Worm (Caenorhabditis elegans): Measurements from ENCODE around the gene dpy-22.

Gene dpy-22

DNA sequence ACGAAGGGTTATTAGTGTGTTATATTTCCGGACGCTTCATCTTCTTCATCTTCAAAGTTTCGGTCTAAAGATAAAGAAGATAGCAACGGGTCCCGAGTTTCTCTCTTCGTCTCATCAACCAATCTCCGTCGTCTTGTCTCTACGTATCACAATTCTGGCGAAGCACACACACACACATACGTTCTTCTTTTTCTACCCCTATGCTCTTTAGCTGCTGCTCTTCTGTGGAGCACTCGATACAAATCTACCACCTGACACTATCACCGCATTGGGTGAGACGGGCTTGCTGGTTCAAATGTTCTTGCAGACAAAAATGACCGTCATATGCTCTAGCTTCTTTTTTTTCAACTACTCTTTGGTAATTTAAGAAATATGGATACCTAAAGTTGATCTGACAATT, 10.3 kb upstream of the dpy-22 start (continued):
- TF ChIP-seq spr-3 (GFP tag; optimal IDR thresholded peaks at IDR 0.05) (no peak), nhr-48 (tag; optimal IDR thresholded peaks at IDR 0.05) (no peak), nhr-76 (tag; optimal IDR thresholded peaks at IDR 0.05) (no peak), mep-1 (tag; optimal IDR thresholded peaks at IDR 0.05) (no peak)

DNA sequence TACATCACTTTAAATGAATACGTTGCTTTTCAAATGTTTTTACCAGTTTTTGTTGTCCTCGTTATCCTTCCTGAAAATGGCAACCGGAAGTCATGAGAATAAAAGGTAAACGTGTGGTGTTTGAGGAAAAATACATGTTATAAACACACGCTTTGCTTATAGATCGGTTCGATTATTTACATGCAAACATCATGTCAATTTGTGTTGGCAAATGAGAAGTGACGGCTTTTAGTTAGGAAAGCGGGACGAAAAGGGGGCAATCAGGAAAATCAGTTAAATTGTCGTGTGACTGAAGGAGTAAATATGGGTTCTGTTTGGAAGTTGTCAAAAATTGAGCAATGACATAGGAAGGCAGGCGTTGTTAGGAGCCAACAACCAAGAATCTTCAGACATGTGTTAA, 9.1 kb upstream of the dpy-22 start, which contains the start of gene rrc-1:
Gene rrc-1, minus strand, starts transcription at position 74 of the 400 bp plus-strand sequence.
- no peak for TF ChIP-seq pha-4 (GFP tag; IDR thresholded peaks at IDR 0.05)
- no peak for TF ChIP-seq pha-4 (tag; optimal IDR thresholded peaks at IDR 0.05)
- peak in 1 of 2 experiments; percentile 70 for TF ChIP-seq unc-62 (GFP tag; optimal IDR thresholded peaks at IDR 0.05 in 1 of 2)
- TF ChIP-seq unc-62 (tag; optimal IDR thresholded peaks at IDR 0.05) = no peak
- TF ChIP-seq hmg-1.1 (GFP tag; IDR thresholded peaks at IDR 0.05) = no peak
- TF ChIP-seq aha-1 (tag) = peak; percentile 94
- 0 out of 2 replicates have a peak, but pooled peaks have one; percentile 16 for TF ChIP-seq ceh-20 (GFP tag; IDR thresholded peaks at IDR 0.05)
- TF ChIP-seq Y5F2A.4 (GFP tag; optimal IDR thresholded peaks at IDR 0.05) = no peak
- no peak for TF ChIP-seq ceh-32 (tag; optimal IDR thresholded peaks at IDR 0.05; ENCODE audit: poor library complexity)
- TF ChIP-seq nhr-111 (GFP tag; optimal IDR thresholded peaks at IDR 0.05) = no peak

- TF ChIP-seq snpc-1.2 (GFP tag; IDR thresholded peaks at IDR 0.05) (no peak), nhr-10 (tag; optimal IDR thresholded peaks at IDR 0.05) (no peak), daf-19 (GFP tag; conservative IDR thresholded peaks at IDR 0.05) (no peak), lin-15B (tag; optimal IDR thresholded peaks at IDR 0.05) (no peak), unc-62 (GFP tag; optimal IDR thresholded peaks at IDR 0.05 in 1 of 2) (peak in 1 of 2 experiments; percentile 93), unc-62 (tag; optimal IDR thresholded peaks at IDR 0.05) (no peak), nhr-25 (tag; optimal IDR thresholded peaks at IDR 0.05; ENCODE audit: borderline replicate concordance, insufficient read depth) (peak; percentile 59), lir-3 (tag; optimal IDR thresholded peaks at IDR 0.05) (no peak), daf-12 (tag; optimal IDR thresholded peaks at IDR 0.05) (no peak), ceh-20 (GFP tag; IDR thresholded peaks at IDR 0.05) (no peak), gei-8 (GFP tag; optimal IDR thresholded peaks at IDR 0.05) (no peak), rbr-2 (tag; optimal IDR thresholded peaks at IDR 0.05) (peak; percentile 75), nhr-111 (GFP tag; optimal IDR thresholded peaks at IDR 0.05) (no peak), dmd-8 (GFP tag; IDR thresholded peaks at IDR 0.05) (no peak), sdz-12 (GFP tag; optimal IDR thresholded peaks at IDR 0.05) (no peak), ZK337.2 (GFP tag; IDR thresholded peaks at IDR 0.05) (no peak), zip-11 (GFP tag; IDR thresholded peaks at IDR 0.05) (no peak), lin-13 (GFP tag; optimal IDR thresholded peaks at IDR 0.05) (no peak), zfp-3 (GFP tag; conservative IDR thresholded peaks at IDR 0.05) (no peak), lim-7 (GFP tag; IDR thresholded peaks at IDR 0.05) (no peak), snpc-4 (tag; optimal IDR thresholded peaks at IDR 0.05) (no peak), ctbp-1 (GFP tag; IDR thresholded peaks at IDR 0.05) (no peak), hlh-11 (tag; optimal IDR thresholded peaks at IDR 0.05) (peak; percentile 80), egl-43 (GFP tag; IDR thresholded peaks at IDR 0.05) (no peak), F44E2.7 (GFP tag; IDR thresholded peaks at IDR 0.05) (no peak), lin-39 (tag; optimal IDR thresholded peaks at IDR 0.05) (no peak), egl-27 (tag; optimal IDR thresholded peaks at IDR 0.05) (no peak), nhr-102 (tag; optimal IDR thresholded peaks at IDR 0.05) (no peak), lin-1 (GFP tag; IDR thresholded peaks at IDR 0.05) (no peak), dpl-1 (GFP tag; optimal IDR thresholded peaks at IDR 0.05) (peak; percentile 23), F37D6.2 (tag; optimal IDR thresholded peaks at IDR 0.05) (no peak), nhr-77 (tag; optimal IDR thresholded peaks at IDR 0.05) (no peak), mdl-1 (tag; optimal IDR thresholded peaks at IDR 0.05) (peak in 1 of 2 experiments; percentile 76), set-16 (GFP tag; IDR thresholded peaks at IDR 0.05) (no peak), ces-1 (GFP tag; optimal IDR thresholded peaks at IDR 0.05) (no peak), ceh-28 (tag; optimal IDR thresholded peaks at IDR 0.05) (peak; percentile 38), mxl-3 (GFP tag; optimal IDR thresholded peaks at IDR 0.05) (peak; percentile 40), ceh-62 (tag; optimal IDR thresholded peaks at IDR 0.05) (no peak)
Measured at ce11 chrX:9822606-9823264, 662 bp upstream of the dpy-22 start.

Measured in whole organism, L4 larva.